Worm (Caenorhabditis elegans): ENCODE measurements around the gene T19D12.9.

DNA sequence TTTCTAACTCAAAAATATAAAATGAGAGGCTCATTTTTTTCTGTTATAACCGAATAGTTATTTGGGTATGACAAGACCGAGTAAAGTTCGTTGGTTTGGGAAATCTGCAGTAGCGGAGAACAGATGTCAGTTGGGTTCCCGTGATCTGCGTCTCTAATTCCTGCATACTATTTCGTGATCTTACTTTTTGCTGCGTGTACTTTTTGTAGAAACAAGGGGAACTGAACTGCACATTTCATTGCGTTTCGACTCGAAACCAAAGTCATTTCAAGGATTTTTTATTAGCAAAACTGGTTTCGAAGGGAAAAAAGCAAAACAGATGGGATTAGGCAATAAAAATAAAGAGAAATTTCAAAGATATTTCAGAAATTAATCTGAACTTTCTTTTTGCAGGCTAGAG lies 7.3 kb downstream of the T19D12.9 start:
- TF ChIP-seq W03F9.2 (tag; optimal IDR thresholded peaks at IDR 0.05) = no peak
- no peak for TF ChIP-seq him-1 (tag; optimal IDR thresholded peaks at IDR 0.05)
